Fruit fly (Drosophila melanogaster) Kc167 (cell line): ENCODE data around the gene Mtl.

Source experiments
- Myc ChIP-seq: fragments of >200 bp; optimal IDR thresholded peaks from 2 replicates; lab custom pipeline; 2017; ENCODE audit warnings: missing external identifiers
- Sin3A ChIP-seq: fragments of >200 bp; optimal IDR thresholded peaks from 2 replicates; lab custom pipeline; 2018; ENCODE audit warnings: missing external identifiers
- h ChIP-seq: fragments of >200 bp; optimal IDR thresholded peaks from 3 replicates; lab custom pipeline; 2018; ENCODE audit warnings: missing external identifiers
- insv ChIP-seq: fragments of >200 bp; optimal IDR thresholded peaks from 3 replicates; lab custom pipeline; 2018; ENCODE audit warnings: missing external identifiers
- ttk ChIP-seq: sonication (Bioruptor generic); optimal IDR thresholded peaks from 2 replicates; lab custom pipeline; 2017; ENCODE audit warnings: missing external identifiers

dm6 chr3R:27605534-27606250, 30.5 kb upstream of the Mtl start:
- no peak for TF ChIP-seq insv (lab: Kevin White, UChicago)
- TF ChIP-seq ttk (lab: Kevin White, UChicago) = no peak
- no peak for TF ChIP-seq h (lab: Kevin White, UChicago)
- TF ChIP-seq Sin3A (lab: Kevin White, UChicago) = no peak
- TF ChIP-seq Myc (lab: Kevin White, UChicago) = no peak
